Worm (Caenorhabditis elegans) whole organism, L4 larva: ENCODE data around the gene fis-2.
A peak's percentile ranks its signal among the peaks of the same experiment; 100 is the strongest.

Experiments
- Y105C5A.15 ChIP-seq: fragments of 200-800 bp; sonication (Bioruptor generic); IDR thresholded peaks from 2 replicates; pipeline ENCODE4 v1.3.6; 2022; ENCODE audit warnings: missing genetic modification characterization, missing compliant biosample characterization
- ZK337.2 ChIP-seq: fragments of 200-800 bp; sonication (Bioruptor generic); IDR thresholded peaks from 2 replicates; pipeline ENCODE4 v1.3.6; 2022; ENCODE audit warnings: missing genetic modification reagents, missing genetic modification characterization, missing compliant biosample characterization
- aha-1 ChIP-seq: fragments of 150-350 bp; peaks from one replicate; lab custom pipeline; 2014; ENCODE audit warnings: missing biosample characterization, missing genetic modification characterization
- attf-4 ChIP-seq: sonication (generic microtip); optimal IDR thresholded peaks from 3 replicates; lab custom pipeline; 2017; ENCODE audit warnings: missing biosample characterization, missing genetic modification characterization
- ceh-28 ChIP-seq: fragments of 150-350 bp; optimal IDR thresholded peaks from 2 replicates; lab custom pipeline; 2014; ENCODE audit warnings: missing biosample characterization, missing genetic modification reagents, missing genetic modification characterization
- ceh-62 ChIP-seq: sonication (generic microtip); optimal IDR thresholded peaks from 2 replicates; lab custom pipeline; 2017; ENCODE audit warnings: missing biosample characterization, missing genetic modification characterization
- ctbp-1 ChIP-seq: fragments of 200-800 bp; sonication (Bioruptor generic); IDR thresholded peaks from 2 replicates; pipeline ENCODE4 v1.3.6; 2022; ENCODE audit warnings: missing genetic modification reagents, missing genetic modification characterization, missing compliant biosample characterization
- daf-12 ChIP-seq: fragments of 150-350 bp; optimal IDR thresholded peaks from 2 replicates; lab custom pipeline; 2014; ENCODE audit warnings: missing biosample characterization, missing genetic modification reagents, missing genetic modification characterization
- daf-8 ChIP-seq: fragments of 200-800 bp; sonication (Bioruptor generic); IDR thresholded peaks from 2 replicates; pipeline ENCODE4 v1.3.6; 2022; ENCODE audit warnings: missing genetic modification characterization, missing compliant biosample characterization
- dmd-6 ChIP-seq: fragments of 200-800 bp; sonication (Bioruptor generic); IDR thresholded peaks from 2 replicates; pipeline ENCODE4 v1.3.6; 2022; ENCODE audit warnings: missing genetic modification reagents, missing genetic modification characterization, missing compliant biosample characterization
- dpl-1 ChIP-seq: fragments of 150-350 bp; optimal IDR thresholded peaks from 2 replicates; lab custom pipeline; 2014; ENCODE audit warnings: missing biosample characterization, missing genetic modification reagents, missing genetic modification characterization
- duxl-1 ChIP-seq: sonication (generic microtip); optimal IDR thresholded peaks from 2 replicates; lab custom pipeline; 2016; ENCODE audit warnings: mild to moderate bottlenecking, missing genetic modification characterization, moderate library complexity, missing compliant biosample characterization; ENCODE audit not compliant: poor library complexity
- dve-1 ChIP-seq: sonication (generic microtip); optimal IDR thresholded peaks from 2 replicates; lab custom pipeline; 2017; ENCODE audit warnings: antibody characterized with exemption, mild to moderate bottlenecking, missing genetic modification characterization, missing compliant biosample characterization; ENCODE audit not compliant: insufficient read depth
- egl-27 ChIP-seq: sonication (generic microtip); optimal IDR thresholded peaks from 3 replicates; lab custom pipeline; 2017; ENCODE audit warnings: missing biosample characterization, missing genetic modification reagents, missing genetic modification characterization
- egl-43 ChIP-seq: fragments of 200-800 bp; sonication (Bioruptor generic); IDR thresholded peaks from 2 replicates; pipeline ENCODE4 v1.3.6; 2022; ENCODE audit warnings: missing genetic modification reagents, missing genetic modification characterization, missing compliant biosample characterization
- fkh-10 ChIP-seq: fragments of 150-350 bp; optimal IDR thresholded peaks from 2 replicates; lab custom pipeline; 2014; ENCODE audit warnings: missing biosample characterization, missing genetic modification reagents, missing genetic modification characterization
- fos-1 ChIP-seq: fragments of 150-350 bp; optimal IDR thresholded peaks from 2 replicates; lab custom pipeline; 2014; ENCODE audit warnings: missing biosample characterization, missing genetic modification characterization
- hmg-1.1 ChIP-seq: fragments of 200-800 bp; sonication (Bioruptor generic); IDR thresholded peaks from 2 replicates; pipeline ENCODE4 v1.3.6; 2022; ENCODE audit warnings: missing genetic modification reagents, missing genetic modification characterization, missing compliant biosample characterization
- lim-7 ChIP-seq: fragments of 200-800 bp; sonication (Bioruptor generic); IDR thresholded peaks from 2 replicates; pipeline ENCODE4 v1.3.6; 2022; ENCODE audit warnings: missing genetic modification characterization, missing compliant biosample characterization
- lin-15B ChIP-seq: fragments of 150-350 bp; sonication (generic microtip); optimal IDR thresholded peaks from 3 replicates; lab custom pipeline; 2014; ENCODE audit warnings: missing biosample characterization, missing genetic modification characterization
- lin-39 ChIP-seq: fragments of 150-350 bp; optimal IDR thresholded peaks from 2 replicates; lab custom pipeline; 2014; ENCODE audit warnings: missing biosample characterization, missing genetic modification reagents, missing genetic modification characterization
- lsy-2 ChIP-seq, 2 experiments: fragments of 150-350 bp in 1 of 2; sonication (generic microtip) in 1 of 2; optimal IDR thresholded peaks; 2 replicates each; lab custom pipeline; 2014 to 2017; ENCODE audit warnings: missing biosample characterization in 2 of 2, missing genetic modification characterization in 2 of 2
- madf-5 ChIP-seq, 2 experiments: fragments of 200-800 bp; sonication (Bioruptor generic); IDR thresholded peaks; 2 replicates each; pipeline ENCODE4 v1.3.6; 2022; ENCODE audit warnings: missing compliant biosample characterization in 2 of 2, missing genetic modification characterization in 2 of 2
- mes-2 ChIP-seq: sonication (generic microtip); optimal IDR thresholded peaks from 2 replicates; lab custom pipeline; 2016; ENCODE audit warnings: missing genotype, mild to moderate bottlenecking, missing genetic modification characterization, missing compliant biosample characterization; ENCODE audit not compliant: poor library complexity, severe bottlenecking
- nhr-111 ChIP-seq: fragments of 200-800 bp; sonication (Bioruptor generic); optimal IDR thresholded peaks from 2 replicates; lab custom pipeline; 2018; ENCODE audit warnings: mild to moderate bottlenecking, missing genetic modification characterization, missing compliant biosample characterization
- nhr-25 ChIP-seq: sonication (generic microtip); optimal IDR thresholded peaks from 2 replicates; lab custom pipeline; 2017; ENCODE audit warnings: missing genetic modification characterization, mild to moderate bottlenecking, missing compliant biosample characterization, antibody characterized with exemption, moderate library complexity, borderline replicate concordance; ENCODE audit not compliant: insufficient read depth
- nhr-28 ChIP-seq: fragments of 150-350 bp; optimal IDR thresholded peaks from 2 replicates; lab custom pipeline; 2014; ENCODE audit warnings: missing biosample characterization, missing genetic modification characterization
- nhr-41 ChIP-seq: fragments of 200-800 bp; sonication (Bioruptor generic); IDR thresholded peaks from 2 replicates; pipeline ENCODE4 v1.3.6; 2022; ENCODE audit warnings: missing genetic modification reagents, missing genetic modification characterization, missing compliant biosample characterization
- nhr-42 ChIP-seq: fragments of 200-800 bp; sonication (Bioruptor generic); IDR thresholded peaks from 2 replicates; pipeline ENCODE4 v1.3.6; 2022; ENCODE audit warnings: missing genetic modification characterization, missing compliant biosample characterization
- pha-4 ChIP-seq, 2 experiments: fragments of 150-350 bp in 1 of 2; fragments of 200-800 bp in 1 of 2; sonication (Bioruptor generic) in 1 of 2; IDR thresholded peaks in 1 of 2; optimal IDR thresholded peaks in 1 of 2; 2 replicates each; pipeline versions ENCODE4 v1.3.6 to Lab custom; 2014 to 2022; ENCODE audit warnings: missing genetic modification characterization in 2 of 2, missing genetic modification reagents in 2 of 2, missing biosample characterization in 1 of 2, missing compliant biosample characterization in 1 of 2
- skn-1 ChIP-seq: fragments of 150-350 bp; optimal IDR thresholded peaks from 2 replicates; lab custom pipeline; 2014; ENCODE audit warnings: missing biosample characterization, missing genetic modification characterization
- snpc-1.2 ChIP-seq: fragments of 200-800 bp; sonication (Bioruptor generic); IDR thresholded peaks from 2 replicates; pipeline ENCODE4 v1.3.6; 2022; ENCODE audit warnings: missing genetic modification reagents, missing genetic modification characterization, missing compliant biosample characterization
- spr-3 ChIP-seq: fragments of 200-800 bp; sonication (Bioruptor generic); optimal IDR thresholded peaks from 2 replicates; lab custom pipeline; 2018; ENCODE audit warnings: mild to moderate bottlenecking, missing genetic modification characterization, missing compliant biosample characterization
- unc-39 ChIP-seq: sonication (generic microtip); optimal IDR thresholded peaks from 2 replicates; lab custom pipeline; 2017; ENCODE audit warnings: missing biosample characterization, missing genetic modification characterization
- unc-62 ChIP-seq, 3 experiments: fragments of 150-350 bp in 1 of 3; sonication (generic microtip); optimal IDR thresholded peaks in 2 of 3; peaks in 1 of 3; 1 replicate in 1 of 3; 2 replicates in 2 of 3; lab custom pipeline; 2014 to 2017; ENCODE audit warnings: missing biosample characterization in 3 of 3, missing genetic modification characterization in 3 of 3, missing genetic modification reagents in 3 of 3, missing genotype in 1 of 3
- vab-7 ChIP-seq: fragments of 200-800 bp; sonication (Bioruptor generic); IDR thresholded peaks from 2 replicates; pipeline ENCODE4 v1.3.6; 2022; ENCODE audit warnings: missing genetic modification reagents, missing genetic modification characterization, missing compliant biosample characterization
- zfp-2 ChIP-seq: sonication (generic microtip); optimal IDR thresholded peaks from 2 replicates; lab custom pipeline; 2016; ENCODE audit warnings: mild to moderate bottlenecking, missing genetic modification characterization, missing compliant biosample characterization
- zfp-3 ChIP-seq: fragments of 200-800 bp; sonication (Bioruptor generic); conservative IDR thresholded peaks from 2 replicates; pipeline ENCODE4 v1.3.6; 2022; ENCODE audit warnings: missing genetic modification reagents, missing genetic modification characterization, missing compliant biosample characterization
- zip-11 ChIP-seq: fragments of 200-800 bp; sonication (Bioruptor generic); IDR thresholded peaks from 2 replicates; pipeline ENCODE4 v1.3.6; 2022; ENCODE audit warnings: missing genetic modification characterization, missing compliant biosample characterization
- ztf-11 ChIP-seq: fragments of 150-350 bp; optimal IDR thresholded peaks from 2 replicates; lab custom pipeline; 2014; ENCODE audit warnings: missing biosample characterization, missing genetic modification characterization

Gene fis-2

ce11 chrX:8252293-8252692 lies 32.7 kb downstream of the fis-2 start, which contains the start of gene M60.6 (continued):
- TF ChIP-seq fos-1 (no peak), ceh-28 (tag; lab: Kevin White, UChicago) (no peak), lsy-2 (tag; optimal IDR thresholded peaks at IDR 0.05; lab: Kevin White, UChicago) (peak in 1 of 2 experiments; percentile 20), vab-7 (no peak), nhr-111 (no peak), daf-8 (no peak), dmd-6 (GFP tag; lab: Robert Waterston, UW) (no peak), nhr-41 (GFP tag; lab: Robert Waterston, UW) (no peak), egl-27 (tag; lab: Kevin White, UChicago) (no peak), daf-12 (tag; lab: Kevin White, UChicago) (no peak), unc-39 (tag; lab: Kevin White, UChicago) (no peak), nhr-42 (GFP tag; lab: Robert Waterston, UW) (no peak), pha-4 (GFP tag; IDR thresholded peaks at IDR 0.05; lab: Robert Waterston, UW) (no peak), pha-4 (tag; optimal IDR thresholded peaks at IDR 0.05; lab: Kevin White, UChicago) (no peak), nhr-25 (tag; lab: Kevin White, UChicago) (no peak), mes-2 (tag; lab: Kevin White, UChicago) (peak; percentile 9), dpl-1 (GFP tag; lab: Kevin White, UChicago) (no peak), hmg-1.1 (GFP tag; lab: Robert Waterston, UW) (peak; percentile 56), ztf-11 (tag; lab: Kevin White, UChicago) (no peak), lim-7 (GFP tag; lab: Robert Waterston, UW) (no peak), attf-4 (tag; lab: Kevin White, UChicago) (no peak), duxl-1 (tag; lab: Kevin White, UChicago) (no peak), snpc-1.2 (GFP tag; lab: Robert Waterston, UW) (no peak), ZK337.2 (GFP tag; lab: Robert Waterston, UW) (no peak), ceh-62 (tag; lab: Kevin White, UChicago) (no peak), zip-11 (GFP tag; lab: Robert Waterston, UW) (no peak), zfp-3 (GFP tag; lab: Robert Waterston, UW) (no peak), skn-1 (tag; lab: Kevin White, UChicago) (no peak), madf-5 (GFP tag; IDR thresholded peaks at IDR 0.05; lab: Robert Waterston, UW) (no peak), ctbp-1 (peak; percentile 58; the same call in 1 of the 2 replicates), fkh-10 (GFP tag; lab: Kevin White, UChicago) (peak; percentile 6)

- TF ChIP-seq nhr-111, result no peak
- no peak for TF ChIP-seq spr-3 (GFP tag; lab: Kevin White, UChicago)
- no peak for TF ChIP-seq pha-4 (GFP tag; IDR thresholded peaks at IDR 0.05; lab: Robert Waterston, UW)
- no peak for TF ChIP-seq pha-4 (tag; optimal IDR thresholded peaks at IDR 0.05; lab: Kevin White, UChicago)
- no peak for TF ChIP-seq dve-1
- TF ChIP-seq lin-15B (tag; lab: Kevin White, UChicago), result no peak
- TF ChIP-seq unc-62 (GFP tag; optimal IDR thresholded peaks at IDR 0.05 in 1 of 2; lab: Kevin White, UChicago), result peak in 1 of 2 experiments; percentile 70
- no peak for TF ChIP-seq unc-62 (tag; optimal IDR thresholded peaks at IDR 0.05; lab: Kevin White, UChicago)
- no peak for TF ChIP-seq daf-12 (tag; lab: Kevin White, UChicago)
- no peak for TF ChIP-seq snpc-1.2 (GFP tag; lab: Robert Waterston, UW)
- TF ChIP-seq aha-1 (tag; lab: Kevin White, UChicago), result peak; percentile 67
- TF ChIP-seq zfp-2 (tag; lab: Kevin White, UChicago), result no peak
- no peak for TF ChIP-seq egl-43 (GFP tag; lab: Robert Waterston, UW)
- peak; percentile 53 for TF ChIP-seq nhr-28 (tag; lab: Kevin White, UChicago)
- TF ChIP-seq dmd-6 (GFP tag; lab: Robert Waterston, UW), result no peak
- TF ChIP-seq lsy-2 (tag; optimal IDR thresholded peaks at IDR 0.05; lab: Kevin White, UChicago), result no peak
- no peak for TF ChIP-seq lin-39 (tag; lab: Kevin White, UChicago)
- no peak for TF ChIP-seq Y105C5A.15 (GFP tag; lab: Robert Waterston, UW)
- TF ChIP-seq, all 104 proteins: peak for 3
These were observed 37.9 kb downstream of the fis-2 start for ce11 chrX:8247088-8247487.
